Worm (Caenorhabditis elegans) whole organism, early embryonic: ENCODE measurements around the gene dhrs-4.

Source experiments
- B0310.2 ChIP-seq: sonication (generic microtip); optimal IDR thresholded peaks from 2 replicates; lab custom pipeline; 2016; ENCODE audit warnings: mild to moderate bottlenecking, missing genetic modification characterization, missing compliant biosample characterization
- F13C5.2 ChIP-seq: sonication (generic microtip); optimal IDR thresholded peaks from 2 replicates; lab custom pipeline; 2017; ENCODE audit warnings: mild to moderate bottlenecking, missing genetic modification characterization, inconsistent platforms, missing compliant biosample characterization
- aly-1 ChIP-seq: sonication (generic microtip); optimal IDR thresholded peaks from 2 replicates; lab custom pipeline; 2016; ENCODE audit warnings: missing genetic modification characterization, missing compliant biosample characterization
- ama-1 ChIP-seq: fragments of 150-350 bp; optimal IDR thresholded peaks from 2 replicates; lab custom pipeline; 2014
- ets-7 ChIP-seq: sonication (generic microtip); optimal IDR thresholded peaks from 2 replicates; lab custom pipeline; 2016; ENCODE audit warnings: missing genotype, missing genetic modification characterization, missing compliant biosample characterization
- flt-1 ChIP-seq: fragments of 200-800 bp; sonication (Bioruptor generic); IDR thresholded peaks from 2 replicates; pipeline ENCODE4 v1.3.6; 2022; ENCODE audit warnings: missing genetic modification characterization, missing compliant biosample characterization
- hmbx-1 ChIP-seq: sonication (generic microtip); optimal IDR thresholded peaks from 2 replicates; lab custom pipeline; 2016; ENCODE audit warnings: mild to moderate bottlenecking, missing genetic modification characterization, missing compliant biosample characterization
- hmg-4 ChIP-seq: fragments of 200-800 bp; sonication (Bioruptor generic); optimal IDR thresholded peaks from 2 replicates; lab custom pipeline; 2018; ENCODE audit warnings: mild to moderate bottlenecking, missing genetic modification characterization, missing compliant biosample characterization
- pes-1 ChIP-seq: fragments of 200-800 bp; sonication (Bioruptor generic); IDR thresholded peaks from 2 replicates; pipeline ENCODE4 v1.3.6; 2022; ENCODE audit warnings: missing genetic modification reagents, missing genetic modification characterization, missing compliant biosample characterization
- sea-1 ChIP-seq: fragments of 200-800 bp; sonication (Bioruptor generic); conservative IDR thresholded peaks from 2 replicates; pipeline ENCODE4 v1.3.6; 2022; ENCODE audit warnings: missing genetic modification characterization, missing compliant biosample characterization
- tbx-11 ChIP-seq: fragments of 200-800 bp; sonication (Bioruptor generic); IDR thresholded peaks from 2 replicates; pipeline ENCODE4 v1.3.6; 2022; ENCODE audit warnings: missing genetic modification characterization, missing compliant biosample characterization
- tbx-37 ChIP-seq: fragments of 200-800 bp; sonication (Bioruptor generic); conservative IDR thresholded peaks from 2 replicates; pipeline ENCODE4 v1.3.6; 2022; ENCODE audit warnings: missing genetic modification reagents, missing genetic modification characterization, missing compliant biosample characterization
- tra-4 ChIP-seq: sonication (generic microtip); optimal IDR thresholded peaks from 2 replicates; lab custom pipeline; 2017; ENCODE audit warnings: missing genetic modification characterization, missing compliant biosample characterization

ce11 chrV:12921680-12922079 is 728 bp upstream of the dhrs-4 start:
- TF ChIP-seq hmbx-1 (tag; lab: Kevin White, UChicago) (no peak), ets-7 (tag; lab: Kevin White, UChicago) (no peak), ama-1 (no peak), hmg-4 (GFP tag; lab: Kevin White, UChicago) (no peak), tbx-37 (GFP tag; lab: Robert Waterston, UW) (no peak), sea-1 (GFP tag; lab: Robert Waterston, UW) (no peak), tra-4 (tag; lab: Kevin White, UChicago) (no peak), pes-1 (GFP tag; lab: Robert Waterston, UW) (no peak), B0310.2 (tag; lab: Kevin White, UChicago) (no peak), F13C5.2 (tag; lab: Kevin White, UChicago) (no peak), aly-1 (tag; lab: Kevin White, UChicago) (no peak), tbx-11 (no peak), flt-1 (no peak)
